Worm (Caenorhabditis elegans): Measurements from ENCODE around the gene F53A3.7.

The F53A3.7 gene

ce11 chrIII:1984860-1985259, 33.5 kb downstream of the F53A3.7 start, which contains the start of gene Y39A3B.7:
TSS of gene Y39A3B.7 (minus strand) at chrIII:1984960.
- TF ChIP-seq fkh-10 (GFP tag; optimal IDR thresholded peaks at IDR 0.05), result no peak
- TF ChIP-seq efl-1 (optimal IDR thresholded peaks at IDR 0.05), result no peak
- TF ChIP-seq efl-1 (GFP tag; optimal IDR thresholded peaks at IDR 0.05 in 1 of 2), result peak in 1 of 2 experiments; percentile 9
- no peak for TF ChIP-seq rnt-1 (tag; optimal IDR thresholded peaks at IDR 0.05)

ce11 chrIII:1987693-1988092, 36.4 kb downstream of the F53A3.7 start, which contains the start of gene Y39A3B.8:
TSS of gene Y39A3B.8 (plus strand) at chrIII:1987993.
- TF ChIP-seq elt-3 (tag; optimal IDR thresholded peaks at IDR 0.05) (no peak), tlp-1 (tag; optimal IDR thresholded peaks at IDR 0.05) (no peak), elt-2 (tag; optimal IDR thresholded peaks at IDR 0.05) (no peak), efl-1 (optimal IDR thresholded peaks at IDR 0.05) (no peak), efl-1 (GFP tag; optimal IDR thresholded peaks at IDR 0.05 in 1 of 2) (peak in 1 of 2 experiments; percentile 29)

ce11 chrIII:1989940-1990339, 38.6 kb downstream of the F53A3.7 start:
- TF ChIP-seq nhr-11 (tag; optimal IDR thresholded peaks at IDR 0.05), result no peak
- TF ChIP-seq ceh-88 (GFP tag; IDR thresholded peaks at IDR 0.05), result no peak
- no peak for TF ChIP-seq alr-1 (tag; optimal IDR thresholded peaks at IDR 0.05; ENCODE audit: borderline replicate concordance)
- TF ChIP-seq egl-27 (tag; optimal IDR thresholded peaks at IDR 0.05), result no peak
- TF ChIP-seq mef-2 (tag; optimal IDR thresholded peaks at IDR 0.05), result no peak
- no peak for TF ChIP-seq pqm-1 (tag; optimal IDR thresholded peaks at IDR 0.05)
- no peak for TF ChIP-seq vab-15 (tag; optimal IDR thresholded peaks at IDR 0.05)
- no peak for TF ChIP-seq dsc-1 (tag; optimal IDR thresholded peaks at IDR 0.05)
- no peak for TF ChIP-seq nhr-19 (GFP tag; conservative IDR thresholded peaks at IDR 0.05)

ce11 chrIII:1997569-1997968, 46.2 kb downstream of the F53A3.7 start, which contains the start of gene lgc-42:
TSS of gene lgc-42 (plus strand) at chrIII:1997869.
- TF ChIP-seq hlh-4 (tag; optimal IDR thresholded peaks at IDR 0.05) (no peak), nhr-85 (tag) (peak; percentile 1)

- no peak for TF ChIP-seq pag-3 (tag; optimal IDR thresholded peaks at IDR 0.05; ENCODE audit: borderline replicate concordance, insufficient read depth)
- no peak for TF ChIP-seq sup-37 (GFP tag; optimal IDR thresholded peaks at IDR 0.05)
- TF ChIP-seq sox-4 (tag; optimal IDR thresholded peaks at IDR 0.05), result no peak
- no peak for TF ChIP-seq ceh-90 (tag; optimal IDR thresholded peaks at IDR 0.05)
- no peak for TF ChIP-seq nhr-76 (tag; optimal IDR thresholded peaks at IDR 0.05)
- TF ChIP-seq dsc-1 (tag; optimal IDR thresholded peaks at IDR 0.05), result no peak
- no peak for TF ChIP-seq zip-4 (GFP tag; optimal IDR thresholded peaks at IDR 0.05)
- TF ChIP-seq snpc-4 (tag; optimal IDR thresholded peaks at IDR 0.05), result no peak
- TF ChIP-seq elt-2 (tag; optimal IDR thresholded peaks at IDR 0.05), result no peak
- no peak for TF ChIP-seq lin-14 (GFP tag; optimal IDR thresholded peaks at IDR 0.05)
- TF ChIP-seq elt-3 (tag; optimal IDR thresholded peaks at IDR 0.05), result no peak
- no peak for TF ChIP-seq efl-3 (GFP tag; optimal IDR thresholded peaks at IDR 0.05)
- TF ChIP-seq lin-15B (tag; optimal IDR thresholded peaks at IDR 0.05), result no peak
Observed at ce11 chrIII:2001210-2001609, 49.9 kb downstream of the F53A3.7 start.
